Fruit fly (Drosophila melanogaster): Measurements from ENCODE around the gene CG18178.

CG18178 gene

dm6 chr3L:9692892-9693551 lies 25.9 kb downstream of the CG18178 start (continued):
- peak; percentile 68 for TF ChIP-seq MTF-1 (GFP tag; optimal IDR thresholded peaks at IDR 0.05; ENCODE audit: borderline replicate concordance)
- TF ChIP-seq CG10565 (GFP tag; optimal IDR thresholded peaks at IDR 0.05): peak; percentile 88
- peak; percentile 96 for TF ChIP-seq HHEX (GFP tag; optimal IDR thresholded peaks at IDR 0.05)
- TF ChIP-seq CG7786 (GFP tag; optimal IDR thresholded peaks at IDR 0.05): peak; percentile 97
- TF ChIP-seq CG18011 (GFP tag; optimal IDR thresholded peaks at IDR 0.05): peak; percentile 85
- peak; percentile 98 for TF ChIP-seq pho (GFP tag; optimal IDR thresholded peaks at IDR 0.05)
- TF ChIP-seq prd (optimal IDR thresholded peaks at IDR 0.05): no peak
- TF ChIP-seq prd (GFP tag; IDR thresholded peaks at IDR 0.05): peak; percentile 92
- TF ChIP-seq eyg (GFP tag; optimal IDR thresholded peaks at IDR 0.05): peak; percentile 95
- peak; percentile 97 for TF ChIP-seq Hsf (GFP tag; optimal IDR thresholded peaks at IDR 0.05)
- peak; percentile 95 for TF ChIP-seq CG1647 (GFP tag; optimal IDR thresholded peaks at IDR 0.05)
- peak; percentile 94 for TF ChIP-seq fd96Cb (tag; optimal IDR thresholded peaks at IDR 0.05)
- TF ChIP-seq Dip2 (GFP tag; IDR thresholded peaks at IDR 0.05): peak; percentile 21; the same call in 1 of the 2 replicates
- TF ChIP-seq Lpt (GFP tag; optimal IDR thresholded peaks at IDR 0.05): no peak
- TF ChIP-seq lbe (GFP tag; optimal IDR thresholded peaks at IDR 0.05): peak; percentile 78
- peak; percentile 76 for TF ChIP-seq sd (tag; optimal IDR thresholded peaks at IDR 0.05)
- peak; percentile 93 for TF ChIP-seq Usf (GFP tag; optimal IDR thresholded peaks at IDR 0.05)
- TF ChIP-seq nmo (GFP tag; optimal IDR thresholded peaks at IDR 0.05): peak; percentile 99
- peak; percentile 68 for TF ChIP-seq Neu2 (GFP tag; optimal IDR thresholded peaks at IDR 0.05; ENCODE audit: borderline replicate concordance)
- peak; percentile 88 for TF ChIP-seq Fer2 (tag; optimal IDR thresholded peaks at IDR 0.05)
- peak; percentile 52 for TF ChIP-seq CTCF (GFP tag; optimal IDR thresholded peaks at IDR 0.05)
- TF ChIP-seq CG34422 (GFP tag; IDR thresholded peaks at IDR 0.05): peak; percentile 75; the same call in 1 of the 3 replicates
- TF ChIP-seq CG17328 (GFP tag; IDR thresholded peaks at IDR 0.05): peak; percentile 83
- TF ChIP-seq tup (GFP tag; optimal IDR thresholded peaks at IDR 0.05): peak; percentile 92
- peak; percentile 93 for TF ChIP-seq CG11398 (GFP tag; optimal IDR thresholded peaks at IDR 0.05)
- TF ChIP-seq fru (optimal IDR thresholded peaks at IDR 0.05): no peak
- TF ChIP-seq Vsx1 (GFP tag; optimal IDR thresholded peaks at IDR 0.05): peak; percentile 88
- peak; percentile 98 for TF ChIP-seq CG2678 (tag; optimal IDR thresholded peaks at IDR 0.05)
- peak; percentile 90 for TF ChIP-seq CG31441 (GFP tag; IDR thresholded peaks at IDR 0.05)
- peak; percentile 86 for TF ChIP-seq Optix (GFP tag; IDR thresholded peaks at IDR 0.05)
- TF ChIP-seq tx (GFP tag; optimal IDR thresholded peaks at IDR 0.05): peak; percentile 97
- peak; percentile 86 for TF ChIP-seq CG2875 (GFP tag; optimal IDR thresholded peaks at IDR 0.05)
- TF ChIP-seq CG11456 (GFP tag; IDR thresholded peaks at IDR 0.05): peak; percentile 91
- TF ChIP-seq CG5953 (GFP tag; IDR thresholded peaks at IDR 0.05): no peak; the same call in 1 of the 2 replicates
- TF ChIP-seq nom (GFP tag; optimal IDR thresholded peaks at IDR 0.05): peak; percentile 72
- peak; percentile 96 for TF ChIP-seq dysf (GFP tag; IDR thresholded peaks at IDR 0.05)
- peak; percentile 96 for TF ChIP-seq Dip3 (GFP tag; optimal IDR thresholded peaks at IDR 0.05)
- TF ChIP-seq CG7556 (GFP tag; optimal IDR thresholded peaks at IDR 0.05): peak; percentile 99
- TF ChIP-seq Gsc (GFP tag; IDR thresholded peaks at IDR 0.05): peak; percentile 81
- TF ChIP-seq Doc3 (GFP tag; IDR thresholded peaks at IDR 0.05; ENCODE audit: partially characterized antibody): no peak
- TF ChIP-seq zen2 (GFP tag; IDR thresholded peaks at IDR 0.05; ENCODE audit: partially characterized antibody): no peak
- peak; percentile 68 for TF ChIP-seq ash1 (GFP tag; optimal IDR thresholded peaks at IDR 0.05)
- 0 out of 2 replicates have a peak, but pooled peaks have one; percentile 27 for TF ChIP-seq CkIIα-i1 (GFP tag; IDR thresholded peaks at IDR 0.05)
- TF ChIP-seq sc (optimal IDR thresholded peaks at IDR 0.05): no peak
- peak; percentile 95 for TF ChIP-seq sc (GFP tag; optimal IDR thresholded peaks at IDR 0.05)
- peak; percentile 68 for TF ChIP-seq CG31365 (tag; optimal IDR thresholded peaks at IDR 0.05)
- peak; percentile 59 for TF ChIP-seq abd-A (tag; optimal IDR thresholded peaks at IDR 0.05)
- TF ChIP-seq CG17568 (GFP tag; optimal IDR thresholded peaks at IDR 0.05): peak; percentile 86
- TF ChIP-seq ci (GFP tag; IDR thresholded peaks at IDR 0.05): peak; percentile 84
- peak; percentile 88 for TF ChIP-seq ab (GFP tag; optimal IDR thresholded peaks at IDR 0.05)
- TF ChIP-seq Elba2 (GFP tag; optimal IDR thresholded peaks at IDR 0.05): no peak

Measured in whole organism, embryonic.